Fruit fly (Drosophila melanogaster) whole organism, embryonic: ENCODE data around the gene CG43675.

Experiments used
- Aef1 ChIP-seq: fragments of 200-800 bp; sonication (Bioruptor generic); IDR thresholded peaks from 3 replicates; pipeline ENCODE4 v1.3.6; 2022; ENCODE audit warnings: missing biosample characterization, missing genetic modification characterization
- Asciz ChIP-seq: fragments of 200-800 bp; sonication (Bioruptor generic); optimal IDR thresholded peaks from 2 replicates; lab custom pipeline; 2017; ENCODE audit warnings: missing biosample characterization, mild to moderate bottlenecking, missing genetic modification characterization, missing genetic modification reagents
- CG10462 ChIP-seq: fragments of 200-800 bp; sonication (Bioruptor generic); optimal IDR thresholded peaks from 2 replicates; lab custom pipeline; 2016; ENCODE audit warnings: missing biosample characterization, missing genetic modification characterization
- CG10565 ChIP-seq: fragments of 200-800 bp; sonication (Bioruptor generic); optimal IDR thresholded peaks from 3 replicates; lab custom pipeline; 2016; ENCODE audit warnings: missing biosample characterization, mild to moderate bottlenecking, missing genetic modification characterization
- CG11504 ChIP-seq: fragments of 200-800 bp; sonication (Bioruptor generic); optimal IDR thresholded peaks from 3 replicates; lab custom pipeline; 2019; ENCODE audit warnings: missing biosample characterization, mild to moderate bottlenecking, missing genetic modification characterization, moderate library complexity
- CG11696 ChIP-seq: fragments of 200-800 bp; sonication (Bioruptor generic); IDR thresholded peaks from 2 replicates; pipeline ENCODE4 v1.3.6; 2022; ENCODE audit warnings: missing biosample characterization, missing genetic modification characterization
- CG1233 ChIP-seq: fragments of 200-800 bp; sonication (Bioruptor generic); optimal IDR thresholded peaks from 4 replicates; lab custom pipeline; 2018; ENCODE audit warnings: missing biosample characterization, mild to moderate bottlenecking, missing genetic modification characterization
- CG17802 ChIP-seq: fragments of 200-800 bp; sonication (Bioruptor generic); optimal IDR thresholded peaks from 2 replicates; lab custom pipeline; 2018; ENCODE audit warnings: missing biosample characterization, mild to moderate bottlenecking, missing genetic modification characterization, moderate library complexity
- CG18011 ChIP-seq: fragments of 200-800 bp; sonication (Bioruptor generic); optimal IDR thresholded peaks from 2 replicates; lab custom pipeline; 2017; ENCODE audit warnings: missing biosample characterization, missing genetic modification characterization, mild to moderate bottlenecking, moderate library complexity, missing genotype
- CG18764 ChIP-seq: fragments of 200-800 bp; sonication (Bioruptor generic); optimal IDR thresholded peaks from 3 replicates; lab custom pipeline; 2016; ENCODE audit warnings: missing biosample characterization, missing genetic modification characterization
- CG31365 ChIP-seq: fragments of 200-800 bp; sonication (Bioruptor generic); optimal IDR thresholded peaks from 2 replicates; lab custom pipeline; 2018; ENCODE audit warnings: missing biosample characterization, mild to moderate bottlenecking, missing genetic modification characterization
- CG31441 ChIP-seq: fragments of 200-800 bp; sonication (Bioruptor generic); IDR thresholded peaks from 2 replicates; pipeline ENCODE4 v1.3.6; 2022; ENCODE audit warnings: missing biosample characterization, missing genetic modification characterization
- CG32767 ChIP-seq: fragments of 200-800 bp; sonication (Bioruptor generic); IDR thresholded peaks from 2 replicates; pipeline ENCODE4 v1.3.6; 2022; ENCODE audit warnings: missing biosample characterization, missing genetic modification characterization
- CG3281 ChIP-seq: fragments of 200-800 bp; sonication (Bioruptor generic); optimal IDR thresholded peaks from 3 replicates; lab custom pipeline; 2017; ENCODE audit warnings: missing biosample characterization, mild to moderate bottlenecking, missing genetic modification characterization
- CG33213 ChIP-seq: fragments of 200-800 bp; sonication (Bioruptor generic); optimal IDR thresholded peaks from 3 replicates; lab custom pipeline; 2016; ENCODE audit warnings: missing biosample characterization, missing genetic modification characterization
- CG3407 ChIP-seq: fragments of 200-800 bp; sonication (Bioruptor generic); optimal IDR thresholded peaks from 2 replicates; lab custom pipeline; 2018; ENCODE audit warnings: missing biosample characterization, mild to moderate bottlenecking, missing genetic modification characterization
- CG34376 ChIP-seq: fragments of 200-800 bp; sonication (Bioruptor generic); optimal IDR thresholded peaks from 2 replicates; lab custom pipeline; 2018; ENCODE audit warnings: missing biosample characterization, mild to moderate bottlenecking, missing genetic modification characterization
- CG4360 ChIP-seq: fragments of 200-800 bp; sonication (Bioruptor generic); IDR thresholded peaks from 2 replicates; pipeline ENCODE4 v1.3.6; 2022; ENCODE audit warnings: missing biosample characterization, missing genetic modification characterization
- CG6683 ChIP-seq: fragments of 200-800 bp; sonication (Bioruptor generic); optimal IDR thresholded peaks from 2 replicates; lab custom pipeline; 2017; ENCODE audit warnings: missing biosample characterization, mild to moderate bottlenecking, missing genetic modification characterization, missing genetic modification reagents
- CG6791 ChIP-seq: fragments of 200-800 bp; sonication (Bioruptor generic); IDR thresholded peaks from 3 replicates; pipeline ENCODE4 v1.3.6; 2022; ENCODE audit warnings: missing biosample characterization, missing genetic modification characterization; ENCODE audit not compliant: partially characterized antibody
- CG7271 ChIP-seq: fragments of 200-800 bp; sonication (Bioruptor generic); optimal IDR thresholded peaks from 2 replicates; lab custom pipeline; 2018; ENCODE audit warnings: missing biosample characterization, mild to moderate bottlenecking, missing genetic modification characterization, moderate library complexity
- CG7745 ChIP-seq: fragments of 200-800 bp; sonication (Bioruptor generic); optimal IDR thresholded peaks from 2 replicates; lab custom pipeline; 2018; ENCODE audit warnings: missing biosample characterization, mild to moderate bottlenecking, missing genetic modification characterization, moderate library complexity
- CG8765 ChIP-seq: fragments of 200-800 bp; sonication (Bioruptor generic); IDR thresholded peaks from 2 replicates; pipeline ENCODE4 v1.3.6; 2022; ENCODE audit warnings: missing biosample characterization, missing genetic modification characterization
- CG9876 ChIP-seq: fragments of 200-800 bp; sonication (Bioruptor generic); optimal IDR thresholded peaks from 2 replicates; lab custom pipeline; 2016; ENCODE audit warnings: missing biosample characterization, missing genetic modification characterization
- Dad ChIP-seq: fragments of 200-800 bp; sonication (Bioruptor generic); optimal IDR thresholded peaks from 3 replicates; lab custom pipeline; 2016; ENCODE audit warnings: missing biosample characterization, missing genetic modification characterization
- HLH54F ChIP-seq: fragments of 200-800 bp; sonication (Bioruptor generic); optimal IDR thresholded peaks from 3 replicates; lab custom pipeline; 2016; ENCODE audit warnings: missing biosample characterization, missing genetic modification characterization
- Hey ChIP-seq: fragments of 200-800 bp; sonication (Bioruptor generic); optimal IDR thresholded peaks from 3 replicates; lab custom pipeline; 2018; ENCODE audit warnings: missing biosample characterization, mild to moderate bottlenecking, missing genetic modification characterization
- Lpt ChIP-seq: fragments of >200 bp; optimal IDR thresholded peaks from 2 replicates; lab custom pipeline; 2018; ENCODE audit warnings: missing biosample characterization, missing genetic modification characterization
- NFAT ChIP-seq: fragments of 200-800 bp; sonication (Bioruptor generic); IDR thresholded peaks from 2 replicates; pipeline ENCODE4 v1.3.6; 2022; ENCODE audit warnings: missing biosample characterization, missing genetic modification characterization
- Neu2 ChIP-seq: fragments of 200-800 bp; sonication (Bioruptor generic); optimal IDR thresholded peaks from 3 replicates; lab custom pipeline; 2016; ENCODE audit warnings: missing biosample characterization, missing genetic modification characterization, borderline replicate concordance
- Nf-YC ChIP-seq: fragments of 200-800 bp; optimal IDR thresholded peaks from 3 replicates; lab custom pipeline; 2019; ENCODE audit warnings: missing biosample characterization, mild to moderate bottlenecking, missing genetic modification characterization, moderate library complexity
- Pdp1 ChIP-seq, 2 experiments: fragments of 200-800 bp; sonication (Bioruptor generic); optimal IDR thresholded peaks; 3 replicates each; lab custom pipeline; 2016; ENCODE audit warnings: missing biosample characterization in 2 of 2, missing genetic modification characterization in 2 of 2, mild to moderate bottlenecking in 1 of 2, moderate library complexity in 1 of 2
- Sin3A ChIP-seq: fragments of >200 bp; optimal IDR thresholded peaks from 2 replicates; lab custom pipeline; 2018
- Xbp1 ChIP-seq: fragments of 200-800 bp; sonication (Bioruptor generic); optimal IDR thresholded peaks from 3 replicates; lab custom pipeline; 2016; ENCODE audit warnings: missing biosample characterization, mild to moderate bottlenecking, missing genetic modification characterization
- ab ChIP-seq: fragments of 200-800 bp; sonication (Bioruptor generic); optimal IDR thresholded peaks from 2 replicates; lab custom pipeline; 2016; ENCODE audit warnings: missing biosample characterization, missing genetic modification characterization
- ara ChIP-seq: fragments of 200-800 bp; sonication (Bioruptor generic); IDR thresholded peaks from 2 replicates; pipeline ENCODE4 v1.3.6; 2022; ENCODE audit warnings: missing biosample characterization, missing genetic modification characterization
- bsh ChIP-seq, 2 experiments: fragments of 200-800 bp; sonication (Bioruptor generic); optimal IDR thresholded peaks; 2 replicates each; lab custom pipeline; 2017 to 2018; ENCODE audit warnings: mild to moderate bottlenecking in 2 of 2, missing biosample characterization in 2 of 2, missing genetic modification characterization in 2 of 2, moderate library complexity in 1 of 2
- chinmo ChIP-seq: fragments of 200-800 bp; sonication (Bioruptor generic); IDR thresholded peaks from 4 replicates; pipeline ENCODE4 v1.3.6; 2022; ENCODE audit warnings: missing biosample characterization, missing genetic modification characterization; ENCODE audit not compliant: partially characterized antibody
- dati ChIP-seq: fragments of 200-800 bp; sonication (Bioruptor generic); IDR thresholded peaks from 2 replicates; pipeline ENCODE4 v1.3.6; 2022; ENCODE audit warnings: missing biosample characterization, missing genetic modification characterization
- gcm ChIP-seq: fragments of 200-800 bp; sonication (Bioruptor generic); optimal IDR thresholded peaks from 2 replicates; lab custom pipeline; 2019; ENCODE audit warnings: missing biosample characterization, mild to moderate bottlenecking, missing genetic modification characterization, moderate library complexity
- hb ChIP-seq: fragments of 200-800 bp; sonication (Bioruptor generic); IDR thresholded peaks from 3 replicates; pipeline ENCODE4 v1.3.6; 2022; ENCODE audit warnings: missing biosample characterization, missing genetic modification characterization; ENCODE audit not compliant: partially characterized antibody
- ken ChIP-seq: fragments of 200-800 bp; sonication (Bioruptor generic); IDR thresholded peaks from 3 replicates; pipeline ENCODE4 v1.3.6; 2022; ENCODE audit warnings: missing biosample characterization, missing genetic modification characterization
- nau ChIP-seq: fragments of 200-800 bp; sonication (Bioruptor generic); optimal IDR thresholded peaks from 3 replicates; lab custom pipeline; 2017; ENCODE audit warnings: missing biosample characterization, mild to moderate bottlenecking, missing genetic modification characterization, missing genetic modification reagents
- pb ChIP-seq: fragments of 200-800 bp; sonication (Bioruptor generic); optimal IDR thresholded peaks from 3 replicates; lab custom pipeline; 2016; ENCODE audit warnings: missing biosample characterization, missing genetic modification characterization
- repo ChIP-seq: fragments of 200-800 bp; sonication (Bioruptor generic); optimal IDR thresholded peaks from 2 replicates; lab custom pipeline; 2016; ENCODE audit warnings: missing biosample characterization, missing genetic modification characterization
- sens-2 ChIP-seq: fragments of 200-800 bp; sonication (Bioruptor generic); IDR thresholded peaks from 2 replicates; pipeline ENCODE4 v1.3.6; 2022; ENCODE audit warnings: missing biosample characterization, missing genetic modification characterization
- sug ChIP-seq: fragments of 200-800 bp; optimal IDR thresholded peaks from 2 replicates; lab custom pipeline; 2019; ENCODE audit warnings: missing biosample characterization, mild to moderate bottlenecking, missing genetic modification characterization, moderate library complexity
- tgo ChIP-seq: fragments of 200-800 bp; sonication (Bioruptor generic); IDR thresholded peaks from 3 replicates; pipeline ENCODE4 v1.3.6; 2022; ENCODE audit warnings: missing biosample characterization, missing genetic modification characterization
- toy ChIP-seq: fragments of 200-800 bp; sonication (Bioruptor generic); IDR thresholded peaks from 2 replicates; pipeline ENCODE4 v1.3.6; 2022; ENCODE audit warnings: missing biosample characterization, missing genetic modification characterization
- wdn ChIP-seq: fragments of 200-800 bp; sonication (Bioruptor generic); IDR thresholded peaks from 2 replicates; pipeline ENCODE4 v1.3.6; 2022; ENCODE audit warnings: missing biosample characterization, missing genetic modification characterization
- z ChIP-seq: fragments of 200-800 bp; sonication (Bioruptor generic); IDR thresholded peaks from 3 replicates; pipeline ENCODE4 v1.3.6; 2022; ENCODE audit warnings: missing biosample characterization, missing genetic modification characterization

The CG43675 gene

dm6 chr3R:9393542-9394025, 38.3 kb downstream of the CG43675 start (continued):
- TF ChIP-seq CG17802 (peak; percentile 13), Lpt (no peak), CG3407 (peak; percentile 72), pb (GFP tag; lab: Kevin White, UChicago) (no peak), Hey (tag; lab: Kevin White, UChicago) (peak; percentile 48), Neu2 (GFP tag; lab: Kevin White, UChicago) (no peak), HLH54F (GFP tag; lab: Kevin White, UChicago) (no peak), CG1233 (GFP tag; lab: Kevin White, UChicago) (peak; percentile 80), nau (GFP tag; lab: Kevin White, UChicago) (peak; percentile 65), CG31441 (GFP tag; lab: Robert Waterston, UW) (peak; percentile 72), sens-2 (peak; percentile 48), CG7745 (tag; lab: Kevin White, UChicago) (peak; percentile 75), CG33213 (GFP tag; lab: Kevin White, UChicago) (peak; percentile 30), CG6791 (GFP tag; lab: Robert Waterston, UW) (no peak), CG8765 (no peak; the same call in 1 of the 2 replicates), gcm (peak; percentile 71), ara (peak; percentile 89), CG31365 (peak; percentile 46), CG10565 (GFP tag; lab: Kevin White, UChicago) (no peak), CG10462 (GFP tag; lab: Kevin White, UChicago) (no peak), CG9876 (GFP tag; lab: Kevin White, UChicago) (no peak), toy (no peak), hb (GFP tag; lab: Robert Waterston, UW) (no peak), Nf-YC (tag; lab: Kevin White, UChicago) (no peak), tgo (peak; percentile 61; the same call in 2 of the 3 replicates), CG11504 (tag; lab: Kevin White, UChicago) (peak; percentile 60), Pdp1 (GFP tag; optimal IDR thresholded peaks at IDR 0.05; lab: Kevin White, UChicago) (peak in 1 of 2 experiments; percentile 44), CG32767 (GFP tag; lab: Robert Waterston, UW) (no peak), wdn (GFP tag; lab: Robert Waterston, UW) (no peak), repo (GFP tag; lab: Kevin White, UChicago) (no peak), CG7271 (no peak), Dad (peak; percentile 17), CG34376 (peak; percentile 30), Aef1 (GFP tag; lab: Robert Waterston, UW) (no peak), CG4360 (GFP tag; lab: Robert Waterston, UW) (peak; percentile 89), chinmo (GFP tag; lab: Robert Waterston, UW) (0 out of 4 replicates have a peak, but pooled peaks have one; percentile 54), CG6683 (GFP tag; lab: Kevin White, UChicago) (peak; percentile 8), CG18764 (peak; percentile 60), NFAT (0 out of 2 replicates have a peak, but pooled peaks have one; percentile 17), dati (0 out of 2 replicates have a peak, but pooled peaks have one; percentile 46), CG3281 (GFP tag; lab: Kevin White, UChicago) (peak; percentile 64), Xbp1 (peak; percentile 57), Sin3A (lab: Kevin White, UChicago) (no peak), CG11696 (GFP tag; lab: Robert Waterston, UW) (no peak), CG18011 (GFP tag; lab: Kevin White, UChicago) (peak; percentile 7), bsh (GFP tag; optimal IDR thresholded peaks at IDR 0.05; lab: Kevin White, UChicago) (peak; percentile 89 to 95), ken (GFP tag; lab: Robert Waterston, UW) (peak; percentile 66; the same call in 2 of the 3 replicates), sug (tag; lab: Kevin White, UChicago) (no peak), Asciz (GFP tag; lab: Kevin White, UChicago) (peak; percentile 82), z (GFP tag; lab: Robert Waterston, UW) (peak; percentile 62; the same call in 2 of the 3 replicates), ab (no peak)
